Worm (Caenorhabditis elegans) whole organism, L2 larva: ENCODE results near the gene sri-63.

Experiments
- Y55F3AM.14 ChIP-seq: fragments of 200-800 bp; sonication (Bioruptor generic); optimal IDR thresholded peaks from 2 replicates; lab custom pipeline; 2018; ENCODE audit warnings: mild to moderate bottlenecking, missing genetic modification characterization, missing compliant biosample characterization
- ZK546.5 ChIP-seq: sonication (generic microtip); optimal IDR thresholded peaks from 2 replicates; lab custom pipeline; 2017; ENCODE audit warnings: missing biosample characterization, missing genetic modification characterization
- alr-1 ChIP-seq: fragments of 150-350 bp; optimal IDR thresholded peaks from 2 replicates; lab custom pipeline; 2014; ENCODE audit warnings: missing biosample characterization, missing genetic modification characterization
- aly-2 ChIP-seq: fragments of 150-350 bp; optimal IDR thresholded peaks from 2 replicates; lab custom pipeline; 2014; ENCODE audit warnings: missing biosample characterization, missing genetic modification characterization
- ama-1 ChIP-seq: fragments of 150-350 bp; optimal IDR thresholded peaks from 2 replicates; lab custom pipeline; 2018; ENCODE audit warnings: inconsistent platforms
- blmp-1 ChIP-seq: sonication (generic microtip); optimal IDR thresholded peaks from 2 replicates; lab custom pipeline; 2017; ENCODE audit warnings: missing genetic modification characterization, mild to moderate bottlenecking, missing compliant biosample characterization, antibody characterized with exemption, moderate library complexity; ENCODE audit not compliant: insufficient read depth
- ceh-16 ChIP-seq: fragments of 150-350 bp; optimal IDR thresholded peaks from 2 replicates; lab custom pipeline; 2014; ENCODE audit warnings: missing biosample characterization, missing genetic modification characterization
- crh-2 ChIP-seq: sonication (generic microtip); optimal IDR thresholded peaks from 2 replicates; lab custom pipeline; 2017; ENCODE audit warnings: missing biosample characterization, missing genetic modification characterization
- dmd-4 ChIP-seq: sonication (generic microtip); optimal IDR thresholded peaks from 2 replicates; lab custom pipeline; 2017; ENCODE audit warnings: missing biosample characterization, missing genetic modification characterization
- elt-1 ChIP-seq: fragments of 150-350 bp; optimal IDR thresholded peaks from 2 replicates; lab custom pipeline; 2014; ENCODE audit warnings: missing biosample characterization, missing genetic modification characterization
- gmeb-1 ChIP-seq: fragments of 150-350 bp; optimal IDR thresholded peaks from 2 replicates; lab custom pipeline; 2014; ENCODE audit warnings: missing biosample characterization, missing genetic modification characterization
- lin-11 ChIP-seq: fragments of 150-350 bp; sonication (generic microtip); optimal IDR thresholded peaks from 2 replicates; lab custom pipeline; 2014; ENCODE audit warnings: missing biosample characterization, missing genetic modification characterization, inconsistent platforms, mixed read lengths
- lin-13 ChIP-seq: fragments of 150-350 bp; optimal IDR thresholded peaks from 2 replicates; lab custom pipeline; 2014; ENCODE audit warnings: missing biosample characterization, missing genetic modification reagents, missing genetic modification characterization
- mab-5 ChIP-seq: fragments of 150-350 bp; optimal IDR thresholded peaks from 2 replicates; lab custom pipeline; 2014; ENCODE audit warnings: missing biosample characterization, missing genetic modification characterization
- mbf-1 ChIP-seq: sonication (generic microtip); optimal IDR thresholded peaks from 2 replicates; lab custom pipeline; 2017; ENCODE audit warnings: missing biosample characterization, missing genetic modification characterization
- mdl-1 ChIP-seq, 2 experiments: fragments of 150-350 bp in 1 of 2; sonication (generic microtip) in 1 of 2; optimal IDR thresholded peaks; 2 replicates each; lab custom pipeline; 2017; ENCODE audit warnings: missing biosample characterization in 2 of 2, missing genetic modification characterization in 2 of 2
- nhr-11 ChIP-seq: fragments of 150-350 bp; optimal IDR thresholded peaks from 2 replicates; lab custom pipeline; 2014; ENCODE audit warnings: missing biosample characterization, missing genetic modification characterization
- nhr-12 ChIP-seq: fragments of 150-350 bp; optimal IDR thresholded peaks from 2 replicates; lab custom pipeline; 2014; ENCODE audit warnings: missing biosample characterization, missing genetic modification characterization
- nhr-21 ChIP-seq: fragments of 150-350 bp; optimal IDR thresholded peaks from 2 replicates; lab custom pipeline; 2014; ENCODE audit warnings: missing biosample characterization, missing genetic modification characterization
- nhr-23 ChIP-seq: fragments of 150-350 bp; optimal IDR thresholded peaks from 2 replicates; lab custom pipeline; 2014; ENCODE audit warnings: missing biosample characterization, missing genetic modification reagents, missing genetic modification characterization
- nhr-237 ChIP-seq: fragments of 150-350 bp; optimal IDR thresholded peaks from 2 replicates; lab custom pipeline; 2014; ENCODE audit warnings: missing biosample characterization, missing genetic modification characterization
- nhr-25 ChIP-seq: fragments of 150-350 bp; sonication (generic microtip); optimal IDR thresholded peaks from 3 replicates; lab custom pipeline; 2014; ENCODE audit warnings: missing biosample characterization, missing genetic modification characterization
- nhr-6 ChIP-seq: fragments of 150-350 bp; optimal IDR thresholded peaks from 2 replicates; lab custom pipeline; 2014; ENCODE audit warnings: missing biosample characterization, missing genetic modification characterization
- nhr-77 ChIP-seq: fragments of 150-350 bp; optimal IDR thresholded peaks from 2 replicates; lab custom pipeline; 2014; ENCODE audit warnings: missing biosample characterization, missing genetic modification characterization
- peb-1 ChIP-seq: fragments of 150-350 bp; optimal IDR thresholded peaks from 2 replicates; lab custom pipeline; 2014; ENCODE audit warnings: missing biosample characterization, missing genetic modification characterization
- skn-1 ChIP-seq: sonication (generic microtip); optimal IDR thresholded peaks from 2 replicates; lab custom pipeline; 2017; ENCODE audit warnings: missing biosample characterization, missing genetic modification characterization
- sma-3 ChIP-seq: sonication (generic microtip); optimal IDR thresholded peaks from 2 replicates; lab custom pipeline; 2016; ENCODE audit warnings: missing genetic modification reagents, missing genetic modification characterization, missing compliant biosample characterization
- sma-9 ChIP-seq, 2 experiments: fragments of 150-350 bp in 1 of 2; sonication (generic microtip) in 1 of 2; optimal IDR thresholded peaks; 2 replicates each; lab custom pipeline; 2014 to 2016; ENCODE audit warnings: missing genetic modification characterization in 2 of 2, mild to moderate bottlenecking in 1 of 2, missing biosample characterization in 1 of 2, missing compliant biosample characterization in 1 of 2, missing genetic modification reagents in 1 of 2, moderate library complexity in 1 of 2
- snpc-4 ChIP-seq: fragments of 150-350 bp; optimal IDR thresholded peaks from 2 replicates; lab custom pipeline; 2014; ENCODE audit warnings: missing biosample characterization, missing genetic modification characterization
- unc-39 ChIP-seq: fragments of 150-350 bp; optimal IDR thresholded peaks from 2 replicates; lab custom pipeline; 2014; ENCODE audit warnings: missing biosample characterization, missing genetic modification characterization
- unc-62 ChIP-seq: fragments of 150-350 bp; optimal IDR thresholded peaks from 2 replicates; lab custom pipeline; 2014; ENCODE audit warnings: missing biosample characterization, missing genetic modification reagents, missing genetic modification characterization
- ztf-1 ChIP-seq: fragments of 200-800 bp; sonication (Bioruptor generic); conservative IDR thresholded peaks from 2 replicates; pipeline ENCODE4 v1.3.6; 2022; ENCODE audit warnings: missing genetic modification characterization, missing compliant biosample characterization
- ztf-11 ChIP-seq: sonication (generic microtip); optimal IDR thresholded peaks from 2 replicates; lab custom pipeline; 2017; ENCODE audit warnings: missing biosample characterization, missing genetic modification characterization

The sri-63 gene

ce11 chrII:3318839-3319238 is 31.7 kb downstream of the sri-63 start:
- TF ChIP-seq sma-3 (GFP tag; lab: Kevin White, UChicago), result no peak
- TF ChIP-seq nhr-12 (tag; lab: Kevin White, UChicago), result no peak
- no peak for TF ChIP-seq ZK546.5 (tag; lab: Kevin White, UChicago)
- peak; percentile 0 for TF ChIP-seq sma-9 (GFP tag; optimal IDR thresholded peaks at IDR 0.05; lab: Kevin White, UChicago)
- TF ChIP-seq sma-9 (tag; optimal IDR thresholded peaks at IDR 0.05; lab: Kevin White, UChicago), result no peak
- no peak for TF ChIP-seq gmeb-1
- no peak for TF ChIP-seq skn-1 (tag; lab: Kevin White, UChicago)
- TF ChIP-seq, all 48 proteins: peak for 1

- no peak for TF ChIP-seq ztf-11
- TF ChIP-seq skn-1 (tag; lab: Kevin White, UChicago), result no peak
- no peak for TF ChIP-seq lin-13 (GFP tag; lab: Kevin White, UChicago)
- TF ChIP-seq alr-1, result no peak
These were observed 35.1 kb downstream of the sri-63 start, which contains the start of gene Y46D2A.1 for ce11 chrII:3322257-3322656. TSS of gene Y46D2A.1 (plus strand) at chrII:3322557.

ce11 chrII:3323179-3323578 is 36.0 kb downstream of the sri-63 start, which contains the start of gene Y46D2A.2:
TSS of gene Y46D2A.2 (minus strand) at chrII:3323279.
- TF ChIP-seq nhr-25 (tag; lab: Kevin White, UChicago), result no peak
- no peak for TF ChIP-seq Y55F3AM.14
- no peak for TF ChIP-seq nhr-23 (tag; lab: Kevin White, UChicago)
- TF ChIP-seq unc-39 (tag; lab: Kevin White, UChicago), result no peak
- TF ChIP-seq dmd-4, result no peak
- TF ChIP-seq ceh-16 (tag; lab: Kevin White, UChicago), result no peak
- TF ChIP-seq aly-2 (tag; lab: Kevin White, UChicago), result no peak
- no peak for TF ChIP-seq nhr-12 (tag; lab: Kevin White, UChicago)
- no peak for TF ChIP-seq nhr-21
- no peak for TF ChIP-seq alr-1
- no peak for TF ChIP-seq skn-1 (tag; lab: Kevin White, UChicago)
- TF ChIP-seq gmeb-1, result no peak
- TF ChIP-seq ama-1, result no peak
- no peak for TF ChIP-seq ztf-11
- no peak for TF ChIP-seq mdl-1 (tag; optimal IDR thresholded peaks at IDR 0.05; lab: Kevin White, UChicago)
- no peak for TF ChIP-seq ztf-1 (GFP tag; lab: Robert Waterston, UW)
- TF ChIP-seq, all 48 proteins: peak for 0

ce11 chrII:3327104-3327503 is 39.9 kb downstream of the sri-63 start, which contains the start of gene Y46D2A.3:
TSS of gene Y46D2A.3 (minus strand) at chrII:3327204.
- TF ChIP-seq nhr-12 (tag; lab: Kevin White, UChicago) (no peak), elt-1 (tag; lab: Kevin White, UChicago) (no peak), mbf-1 (no peak), gmeb-1 (no peak), aly-2 (tag; lab: Kevin White, UChicago) (no peak)

ce11 chrII:3332039-3332438 is 44.9 kb downstream of the sri-63 start, which contains the start of gene irld-27:
TSS of gene irld-27 (plus strand) at chrII:3332339.
- TF ChIP-seq ama-1, result no peak
- TF ChIP-seq unc-62 (GFP tag; lab: Kevin White, UChicago), result no peak
- no peak for TF ChIP-seq mab-5 (tag; lab: Kevin White, UChicago)
- no peak for TF ChIP-seq snpc-4 (tag; lab: Kevin White, UChicago)
- no peak for TF ChIP-seq ceh-16 (tag; lab: Kevin White, UChicago)
- TF ChIP-seq ztf-11, result no peak

ce11 chrII:3337039-3337438 is 49.9 kb downstream of the sri-63 start, which contains the start of gene F14D2.19:
TSS of gene F14D2.19 (minus strand) at chrII:3337139.
- TF ChIP-seq mab-5 (tag; lab: Kevin White, UChicago), result no peak
- no peak for TF ChIP-seq nhr-237 (tag; lab: Kevin White, UChicago)
- no peak for TF ChIP-seq nhr-11 (tag; lab: Kevin White, UChicago)
- no peak for TF ChIP-seq nhr-6 (tag; lab: Kevin White, UChicago)
- no peak for TF ChIP-seq blmp-1 (tag; lab: Kevin White, UChicago)
- no peak for TF ChIP-seq crh-2 (tag; lab: Kevin White, UChicago)
- TF ChIP-seq skn-1 (tag; lab: Kevin White, UChicago), result no peak
- no peak for TF ChIP-seq lin-11 (tag; lab: Kevin White, UChicago)
- TF ChIP-seq ama-1, result no peak
- no peak for TF ChIP-seq unc-62 (GFP tag; lab: Kevin White, UChicago)
- TF ChIP-seq nhr-77 (tag; lab: Kevin White, UChicago), result no peak
- no peak for TF ChIP-seq nhr-23 (tag; lab: Kevin White, UChicago)
- no peak for TF ChIP-seq ztf-11
- no peak for TF ChIP-seq Y55F3AM.14
- TF ChIP-seq sma-9 (GFP tag; optimal IDR thresholded peaks at IDR 0.05; lab: Kevin White, UChicago), result no peak
- no peak for TF ChIP-seq sma-9 (tag; optimal IDR thresholded peaks at IDR 0.05; lab: Kevin White, UChicago)
- no peak for TF ChIP-seq peb-1
